Fruit fly (Drosophila melanogaster) whole organism, wandering third instar larva: ENCODE measurements around the gene Cpr67Fa2.

ENCODE experiments used
- N ChIP-seq: fragments of >200 bp; optimal IDR thresholded peaks from 2 replicates; lab custom pipeline; 2018; ENCODE audit warnings: missing biosample characterization, missing external identifiers, missing genetic modification characterization
- brk ChIP-seq: fragments of 200-800 bp; sonication (Bioruptor generic); optimal IDR thresholded peaks from 2 replicates; lab custom pipeline; 2016; ENCODE audit warnings: missing biosample characterization, mild to moderate bottlenecking, missing genetic modification characterization
- pan ChIP-seq: fragments of >200 bp; optimal IDR thresholded peaks from 2 replicates; lab custom pipeline; 2017
- usp ChIP-seq: fragments of >200 bp; optimal IDR thresholded peaks from 2 replicates; lab custom pipeline; 2017; ENCODE audit warnings: missing biosample characterization, missing genetic modification characterization

DNA sequence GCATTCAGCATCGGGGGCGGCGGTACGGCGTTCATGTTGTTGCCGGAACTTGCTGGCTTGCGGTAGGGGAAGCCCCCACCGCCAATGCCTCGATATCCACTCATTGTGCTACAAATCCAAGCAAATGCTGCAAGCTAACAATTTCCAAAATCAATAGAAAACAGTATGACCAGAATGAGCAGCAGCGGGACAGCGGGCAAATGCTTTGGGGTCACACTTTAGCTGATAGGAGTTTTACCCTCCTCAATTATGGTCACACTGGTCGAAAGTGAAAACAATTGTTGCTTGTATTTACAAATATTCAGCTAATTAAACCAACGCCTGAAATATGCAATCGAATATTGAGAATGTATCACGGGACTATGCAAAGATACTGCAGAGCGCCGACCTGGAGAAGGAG lies 12.7 kb upstream of the Cpr67Fa2 start, which contains the start of the genes CG6418 and Blos4:
- no peak for TF ChIP-seq brk
- TF ChIP-seq pan = no peak
- no peak for TF ChIP-seq usp (GFP tag; lab: Kevin White, UChicago)
- TF ChIP-seq N = no peak
